Fruit fly (Drosophila melanogaster): Measurements from ENCODE around the gene Gnpnat.

Gene Gnpnat

dm6 chr3R:29786016-29786996 is 48.2 kb downstream of the Gnpnat start:
- no peak for TF ChIP-seq noc (tag; optimal IDR thresholded peaks at IDR 0.05)

DNA sequence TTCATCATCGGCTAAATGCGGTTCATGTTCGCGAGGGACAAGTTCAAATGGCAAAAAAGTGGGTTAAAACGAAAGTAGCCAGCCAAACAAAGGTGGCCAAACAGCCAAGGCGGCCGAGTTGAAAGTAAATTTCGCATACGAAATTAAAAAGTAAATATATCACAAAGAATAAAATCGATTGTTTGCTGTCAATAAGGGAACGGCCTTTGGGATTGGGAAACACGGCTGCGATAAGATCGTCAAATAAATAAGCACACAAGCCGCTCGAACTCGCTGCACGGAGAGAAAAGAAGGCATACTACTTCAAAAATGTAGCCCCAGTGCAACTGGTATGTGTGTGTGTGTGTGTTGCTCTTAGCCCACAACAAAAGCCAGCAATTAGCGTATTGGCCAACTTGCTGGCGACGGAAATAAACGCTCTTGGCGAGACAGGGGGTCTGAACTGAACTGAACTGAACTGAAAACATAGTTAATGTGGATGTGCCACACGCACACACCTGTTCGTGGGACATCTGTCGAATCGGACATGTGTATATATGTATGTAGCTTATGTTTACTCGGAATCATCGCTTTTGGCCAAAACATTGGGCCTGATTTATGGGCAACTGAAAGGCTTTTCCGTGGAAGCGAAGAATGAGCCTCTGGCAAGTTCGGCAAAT is 49.9 kb downstream of the Gnpnat start:
- TF ChIP-seq noc (tag; optimal IDR thresholded peaks at IDR 0.05): no peak

- no peak for TF ChIP-seq noc (tag; optimal IDR thresholded peaks at IDR 0.05)
These were observed 52.1 kb downstream of the Gnpnat start for dm6 chr3R:29790183-29790582.

Measured in whole organism, larva.